Fruit fly (Drosophila melanogaster) whole organism, adult: ENCODE measurements around the gene Alp9.

Experiments
- CG11617 ChIP-seq: fragments of 200-800 bp; sonication (Bioruptor generic); optimal IDR thresholded peaks from 2 replicates; lab custom pipeline; 2017; ENCODE audit warnings: mild to moderate bottlenecking, missing biosample characterization, missing genetic modification reagents, missing genetic modification characterization
- CG12768 ChIP-seq: fragments of 200-800 bp; sonication (Bioruptor generic); optimal IDR thresholded peaks from 2 replicates; lab custom pipeline; 2017; ENCODE audit warnings: missing biosample characterization, missing genetic modification characterization, mild to moderate bottlenecking, moderate library complexity, missing genetic modification reagents
- CG14711 ChIP-seq: fragments of 200-800 bp; sonication (Bioruptor generic); optimal IDR thresholded peaks from 2 replicates; lab custom pipeline; 2018; ENCODE audit warnings: missing biosample characterization, mild to moderate bottlenecking, missing genetic modification characterization, moderate library complexity
- CG1620 ChIP-seq: fragments of 200-800 bp; sonication (Bioruptor generic); optimal IDR thresholded peaks from 2 replicates; lab custom pipeline; 2016; ENCODE audit warnings: missing biosample characterization, missing genetic modification characterization
- CG33017 ChIP-seq: fragments of 200-800 bp; sonication (Bioruptor generic); optimal IDR thresholded peaks from 2 replicates; lab custom pipeline; 2018; ENCODE audit warnings: missing biosample characterization, mild to moderate bottlenecking, missing genetic modification characterization, moderate library complexity
- CG5204 ChIP-seq: fragments of 200-800 bp; sonication (Bioruptor generic); optimal IDR thresholded peaks from 2 replicates; lab custom pipeline; 2016; ENCODE audit warnings: missing biosample characterization, missing genetic modification characterization
- CG7045 ChIP-seq: fragments of 200-800 bp; sonication (Bioruptor generic); optimal IDR thresholded peaks from 2 replicates; lab custom pipeline; 2017; ENCODE audit warnings: missing biosample characterization, mild to moderate bottlenecking, missing genetic modification characterization
- CG7101 ChIP-seq: fragments of 200-800 bp; sonication (Bioruptor generic); optimal IDR thresholded peaks from 2 replicates; lab custom pipeline; 2018; ENCODE audit warnings: missing biosample characterization, mild to moderate bottlenecking, missing genetic modification characterization, moderate library complexity
- Clk ChIP-seq: fragments of 200-800 bp; sonication (Bioruptor generic); optimal IDR thresholded peaks from 2 replicates; lab custom pipeline; 2017; ENCODE audit warnings: missing biosample characterization, missing genetic modification characterization
- Crg-1 ChIP-seq: fragments of 200-800 bp; sonication (Bioruptor generic); optimal IDR thresholded peaks from 2 replicates; lab custom pipeline; 2016; ENCODE audit warnings: missing biosample characterization, missing genetic modification characterization
- Hr96 ChIP-seq: fragments of 200-800 bp; sonication (Bioruptor generic); optimal IDR thresholded peaks from 2 replicates; lab custom pipeline; 2016; ENCODE audit warnings: missing biosample characterization, missing genetic modification characterization
- Mnt ChIP-seq: fragments of 200-800 bp; sonication (Bioruptor generic); optimal IDR thresholded peaks from 2 replicates; lab custom pipeline; 2016; ENCODE audit warnings: missing biosample characterization, mild to moderate bottlenecking, missing genetic modification characterization
- bab1 ChIP-seq: fragments of 200-800 bp; sonication (Bioruptor generic); optimal IDR thresholded peaks from 3 replicates; lab custom pipeline; 2019; ENCODE audit warnings: missing biosample characterization, mild to moderate bottlenecking, missing genetic modification characterization, moderate library complexity
- cic ChIP-seq: fragments of 200-800 bp; sonication (Bioruptor generic); optimal IDR thresholded peaks from 2 replicates; lab custom pipeline; 2017; ENCODE audit warnings: missing biosample characterization, mild to moderate bottlenecking, missing genetic modification characterization, moderate library complexity
- cnc ChIP-seq, 2 experiments: fragments of >200 bp; optimal IDR thresholded peaks; 2 replicates each; lab custom pipeline; 2017
- kay ChIP-seq: fragments of 200-800 bp; sonication (Bioruptor generic); peaks from one replicate; lab custom pipeline; 2016; ENCODE audit warnings: missing biosample characterization, missing genetic modification characterization, borderline replicate concordance
- ovo ChIP-seq: fragments of 200-800 bp; sonication (Bioruptor generic); optimal IDR thresholded peaks from 2 replicates; lab custom pipeline; 2016; ENCODE audit warnings: missing biosample characterization, missing genetic modification characterization
- pad ChIP-seq: fragments of 200-800 bp; sonication (Bioruptor generic); optimal IDR thresholded peaks from 3 replicates; lab custom pipeline; 2017; ENCODE audit warnings: missing biosample characterization, missing genetic modification characterization, mild to moderate bottlenecking, moderate library complexity, missing genetic modification reagents
- tj ChIP-seq: fragments of 200-800 bp; sonication (Bioruptor generic); optimal IDR thresholded peaks from 3 replicates; lab custom pipeline; 2017; ENCODE audit warnings: missing biosample characterization, mild to moderate bottlenecking, missing genetic modification characterization, moderate library complexity
- toe ChIP-seq: fragments of 200-800 bp; sonication (Bioruptor generic); optimal IDR thresholded peaks from 2 replicates; lab custom pipeline; 2016; ENCODE audit warnings: missing biosample characterization, missing genetic modification characterization

Alp9 gene

dm6 chr3L:5615744-5616143, 20.4 kb downstream of the Alp9 start:
- TF ChIP-seq CG11617 (GFP tag; lab: Kevin White, UChicago) (no peak), tj (no peak), bab1 (no peak), CG33017 (tag; lab: Kevin White, UChicago) (no peak), Crg-1 (GFP tag; lab: Kevin White, UChicago) (no peak), Hr96 (GFP tag; lab: Kevin White, UChicago) (no peak), cic (GFP tag; lab: Kevin White, UChicago) (no peak), toe (GFP tag; lab: Kevin White, UChicago) (no peak), CG14711 (tag; lab: Kevin White, UChicago) (no peak), kay (no peak), CG5204 (GFP tag; lab: Kevin White, UChicago) (no peak), Clk (GFP tag; lab: Kevin White, UChicago) (no peak), Mnt (GFP tag; lab: Kevin White, UChicago) (no peak), CG1620 (GFP tag; lab: Kevin White, UChicago) (no peak)

- no peak for TF ChIP-seq ovo (GFP tag; lab: Kevin White, UChicago)
- TF ChIP-seq kay: no peak
- TF ChIP-seq CG7101 (tag; lab: Kevin White, UChicago): no peak
Measured at dm6 chr3L:5616472-5616871, 21.1 kb downstream of the Alp9 start.

- TF ChIP-seq Mnt (GFP tag; lab: Kevin White, UChicago) (no peak), cic (GFP tag; lab: Kevin White, UChicago) (no peak), bab1 (no peak), toe (GFP tag; lab: Kevin White, UChicago) (no peak), Clk (GFP tag; lab: Kevin White, UChicago) (no peak), CG14711 (tag; lab: Kevin White, UChicago) (no peak), Hr96 (GFP tag; lab: Kevin White, UChicago) (no peak), CG7045 (no peak), CG1620 (GFP tag; lab: Kevin White, UChicago) (no peak), tj (no peak), CG33017 (tag; lab: Kevin White, UChicago) (no peak), CG7101 (tag; lab: Kevin White, UChicago) (no peak), Crg-1 (GFP tag; lab: Kevin White, UChicago) (no peak), CG11617 (GFP tag; lab: Kevin White, UChicago) (no peak), kay (no peak), cnc (optimal IDR thresholded peaks at IDR 0.05; lab: Kevin White, UChicago) (no peak)
Measured at dm6 chr3L:5617395-5617794, 22.1 kb downstream of the Alp9 start.

- TF ChIP-seq toe (GFP tag; lab: Kevin White, UChicago): no peak
- TF ChIP-seq Mnt (GFP tag; lab: Kevin White, UChicago): no peak
- TF ChIP-seq Crg-1 (GFP tag; lab: Kevin White, UChicago): no peak
- no peak for TF ChIP-seq CG12768
- TF ChIP-seq CG33017 (tag; lab: Kevin White, UChicago): no peak
- TF ChIP-seq CG5204 (GFP tag; lab: Kevin White, UChicago): no peak
- TF ChIP-seq tj: no peak
- no peak for TF ChIP-seq cnc (optimal IDR thresholded peaks at IDR 0.05; lab: Kevin White, UChicago)
- no peak for TF ChIP-seq CG1620 (GFP tag; lab: Kevin White, UChicago)
- no peak for TF ChIP-seq CG14711 (tag; lab: Kevin White, UChicago)
- no peak for TF ChIP-seq cic (GFP tag; lab: Kevin White, UChicago)
- no peak for TF ChIP-seq bab1
- TF ChIP-seq CG7101 (tag; lab: Kevin White, UChicago): no peak
Measured at dm6 chr3L:5618697-5619096, 23.4 kb downstream of the Alp9 start.

- TF ChIP-seq pad (no peak), CG14711 (tag; lab: Kevin White, UChicago) (no peak), CG7101 (tag; lab: Kevin White, UChicago) (no peak), tj (no peak), ovo (GFP tag; lab: Kevin White, UChicago) (no peak), Hr96 (GFP tag; lab: Kevin White, UChicago) (no peak), CG33017 (tag; lab: Kevin White, UChicago) (no peak), cnc (optimal IDR thresholded peaks at IDR 0.05; lab: Kevin White, UChicago) (no peak), Mnt (GFP tag; lab: Kevin White, UChicago) (no peak), CG1620 (GFP tag; lab: Kevin White, UChicago) (no peak), toe (GFP tag; lab: Kevin White, UChicago) (no peak), Clk (GFP tag; lab: Kevin White, UChicago) (no peak), CG12768 (no peak), kay (no peak)
Measured at dm6 chr3L:5621506-5621905, 26.2 kb downstream of the Alp9 start.

dm6 chr3L:5621908-5622307, 26.6 kb downstream of the Alp9 start:
- TF ChIP-seq tj (no peak), CG7101 (tag; lab: Kevin White, UChicago) (no peak), bab1 (no peak), CG14711 (tag; lab: Kevin White, UChicago) (no peak), ovo (GFP tag; lab: Kevin White, UChicago) (no peak), CG11617 (GFP tag; lab: Kevin White, UChicago) (no peak), CG5204 (GFP tag; lab: Kevin White, UChicago) (no peak), Clk (GFP tag; lab: Kevin White, UChicago) (no peak)

dm6 chr3L:5623296-5623695, 28.0 kb downstream of the Alp9 start:
- TF ChIP-seq CG5204 (GFP tag; lab: Kevin White, UChicago): no peak
- TF ChIP-seq CG7045: no peak
- TF ChIP-seq pad: no peak
- no peak for TF ChIP-seq toe (GFP tag; lab: Kevin White, UChicago)
